Fruit fly (Drosophila melanogaster) whole organism, prepupa: ENCODE results near the gene Irk1.

Experiments
- Blimp-1 ChIP-seq: fragments of 200-800 bp; sonication (Bioruptor generic); optimal IDR thresholded peaks from 3 replicates; lab custom pipeline; 2017; ENCODE audit warnings: missing biosample characterization, missing genetic modification characterization, mild to moderate bottlenecking, moderate library complexity, missing genetic modification reagents
- CG10631 ChIP-seq: fragments of 200-800 bp; sonication (Bioruptor generic); optimal IDR thresholded peaks from 2 replicates; lab custom pipeline; 2016; ENCODE audit warnings: missing biosample characterization, missing genetic modification characterization
- CG10669 ChIP-seq: fragments of 200-800 bp; sonication (Bioruptor generic); optimal IDR thresholded peaks from 3 replicates; lab custom pipeline; 2018; ENCODE audit warnings: missing biosample characterization, mild to moderate bottlenecking, missing genetic modification characterization, moderate library complexity
- CG11762 ChIP-seq: fragments of 200-800 bp; sonication (Bioruptor generic); optimal IDR thresholded peaks from 3 replicates; lab custom pipeline; 2016; ENCODE audit warnings: missing biosample characterization, missing genetic modification characterization; ENCODE audit not compliant: insufficient read depth
- CG15336 ChIP-seq: fragments of 200-800 bp; sonication (Bioruptor generic); IDR thresholded peaks from 2 replicates; pipeline ENCODE4 v1.3.6; 2022; ENCODE audit warnings: missing biosample characterization, missing genetic modification characterization
- CG16779 ChIP-seq: fragments of 200-800 bp; sonication (Bioruptor generic); optimal IDR thresholded peaks from 3 replicates; lab custom pipeline; 2017; ENCODE audit warnings: missing biosample characterization, mild to moderate bottlenecking, missing genetic modification characterization
- CG31627 ChIP-seq: fragments of 200-800 bp; sonication (Bioruptor generic); optimal IDR thresholded peaks from 3 replicates; lab custom pipeline; 2016; ENCODE audit warnings: missing biosample characterization, missing genetic modification characterization
- CG32006 ChIP-seq: fragments of 200-800 bp; sonication (Bioruptor generic); optimal IDR thresholded peaks from 3 replicates; lab custom pipeline; 2017; ENCODE audit warnings: missing biosample characterization, mild to moderate bottlenecking, missing genetic modification characterization
- CG34406 ChIP-seq: fragments of 200-800 bp; sonication (Bioruptor generic); optimal IDR thresholded peaks from 3 replicates; lab custom pipeline; 2016; ENCODE audit warnings: missing biosample characterization, missing genetic modification characterization
- CG3919 ChIP-seq: fragments of 200-800 bp; sonication (Bioruptor generic); optimal IDR thresholded peaks from 3 replicates; lab custom pipeline; 2016; ENCODE audit warnings: missing biosample characterization, missing genetic modification characterization
- CG4318 ChIP-seq: fragments of 200-800 bp; sonication (Bioruptor generic); optimal IDR thresholded peaks from 3 replicates; lab custom pipeline; 2017; ENCODE audit warnings: missing biosample characterization, mild to moderate bottlenecking, missing genetic modification characterization
- CG6163 ChIP-seq: fragments of 200-800 bp; sonication (Bioruptor generic); IDR thresholded peaks from 3 replicates; pipeline ENCODE4 v1.3.6; 2022; ENCODE audit warnings: missing biosample characterization, missing genetic modification characterization
- CG6276 ChIP-seq: fragments of 200-800 bp; sonication (Bioruptor generic); optimal IDR thresholded peaks from 2 replicates; lab custom pipeline; 2017; ENCODE audit warnings: missing biosample characterization, mild to moderate bottlenecking, missing genetic modification characterization
- CG6792 ChIP-seq: fragments of 200-800 bp; sonication (Bioruptor generic); optimal IDR thresholded peaks from 3 replicates; lab custom pipeline; 2016; ENCODE audit warnings: missing biosample characterization, missing genetic modification characterization
- CG6808 ChIP-seq: fragments of 200-800 bp; sonication (Bioruptor generic); optimal IDR thresholded peaks from 3 replicates; lab custom pipeline; 2017; ENCODE audit warnings: missing biosample characterization, missing genetic modification characterization, mild to moderate bottlenecking, moderate library complexity, missing genetic modification reagents
- CG6854 ChIP-seq: fragments of 200-800 bp; sonication (Bioruptor generic); optimal IDR thresholded peaks from 2 replicates; lab custom pipeline; 2017; ENCODE audit warnings: missing biosample characterization, mild to moderate bottlenecking, missing genetic modification characterization
- CG7368 ChIP-seq: fragments of 200-800 bp; sonication (Bioruptor generic); optimal IDR thresholded peaks from 3 replicates; lab custom pipeline; 2016; ENCODE audit warnings: missing biosample characterization, missing genetic modification characterization
- CG8319 ChIP-seq: fragments of 200-800 bp; sonication (Bioruptor generic); optimal IDR thresholded peaks from 3 replicates; lab custom pipeline; 2016; ENCODE audit warnings: missing biosample characterization, missing genetic modification characterization
- CG8632 ChIP-seq: fragments of 200-800 bp; sonication (Bioruptor generic); optimal IDR thresholded peaks from 3 replicates; lab custom pipeline; 2016; ENCODE audit warnings: missing biosample characterization, missing genetic modification characterization
- CG9139 ChIP-seq: fragments of 200-800 bp; sonication (Bioruptor generic); optimal IDR thresholded peaks from 3 replicates; lab custom pipeline; 2017; ENCODE audit warnings: missing biosample characterization, mild to moderate bottlenecking, missing genetic modification characterization
- Eip75B ChIP-seq: fragments of 200-800 bp; sonication (Bioruptor generic); optimal IDR thresholded peaks from 3 replicates; lab custom pipeline; 2016; ENCODE audit warnings: missing biosample characterization, missing genetic modification characterization
- Eip78C ChIP-seq: fragments of 200-800 bp; sonication (Bioruptor generic); peaks from one replicate; lab custom pipeline; 2016; ENCODE audit warnings: missing biosample characterization, missing genetic modification characterization
- Ets21C ChIP-seq: fragments of 200-800 bp; sonication (Bioruptor generic); optimal IDR thresholded peaks from 3 replicates; lab custom pipeline; 2016; ENCODE audit warnings: missing biosample characterization, missing genetic modification characterization
- Ets96B ChIP-seq: fragments of 200-800 bp; optimal IDR thresholded peaks from 2 replicates; lab custom pipeline; 2019; ENCODE audit warnings: missing biosample characterization, mild to moderate bottlenecking, missing genetic modification characterization, moderate library complexity
- Gug ChIP-seq: fragments of 200-800 bp; sonication (Bioruptor generic); IDR thresholded peaks from 2 replicates; pipeline ENCODE4 v1.3.6; 2022; ENCODE audit warnings: missing biosample characterization, missing genetic modification characterization
- Hr38 ChIP-seq: sonication (Bioruptor generic); optimal IDR thresholded peaks from 2 replicates; lab custom pipeline; 2016; ENCODE audit warnings: missing biosample characterization, missing genetic modification characterization
- Hr4 ChIP-seq: fragments of 200-800 bp; sonication (Bioruptor generic); optimal IDR thresholded peaks from 3 replicates; lab custom pipeline; 2016; ENCODE audit warnings: missing biosample characterization, missing genetic modification characterization
- Lpt ChIP-seq: fragments of 200-800 bp; sonication (Bioruptor generic); optimal IDR thresholded peaks from 3 replicates; lab custom pipeline; 2016; ENCODE audit warnings: missing biosample characterization, missing genetic modification characterization
- Met ChIP-seq: fragments of 200-800 bp; sonication (Bioruptor generic); optimal IDR thresholded peaks from 3 replicates; lab custom pipeline; 2016; ENCODE audit warnings: missing biosample characterization, missing genetic modification characterization
- Sox102F ChIP-seq: fragments of 200-800 bp; sonication (Bioruptor generic); optimal IDR thresholded peaks from 2 replicates; lab custom pipeline; 2016; ENCODE audit warnings: missing biosample characterization, mild to moderate bottlenecking, missing genetic modification characterization
- Sox14 ChIP-seq: fragments of 200-800 bp; sonication (Bioruptor generic); optimal IDR thresholded peaks from 3 replicates; lab custom pipeline; 2016; ENCODE audit warnings: missing biosample characterization, missing genetic modification characterization
- Sox15 ChIP-seq: fragments of 200-800 bp; sonication (Bioruptor generic); optimal IDR thresholded peaks from 3 replicates; lab custom pipeline; 2016; ENCODE audit warnings: missing biosample characterization, missing genetic modification characterization
- achi ChIP-seq: fragments of 200-800 bp; sonication (Bioruptor generic); optimal IDR thresholded peaks from 3 replicates; lab custom pipeline; 2016; ENCODE audit warnings: missing biosample characterization, missing genetic modification characterization
- acj6 ChIP-seq: fragments of 200-800 bp; sonication (Bioruptor generic); optimal IDR thresholded peaks from 3 replicates; lab custom pipeline; 2016; ENCODE audit warnings: missing biosample characterization, missing genetic modification characterization
- cyc ChIP-seq: fragments of 200-800 bp; sonication (Bioruptor generic); optimal IDR thresholded peaks from 3 replicates; lab custom pipeline; 2016; ENCODE audit warnings: missing biosample characterization, missing genetic modification characterization
- dac ChIP-seq: fragments of 200-800 bp; sonication (Bioruptor generic); optimal IDR thresholded peaks from 2 replicates; lab custom pipeline; 2017; ENCODE audit warnings: missing biosample characterization, mild to moderate bottlenecking, missing genetic modification characterization
- eg ChIP-seq: fragments of 200-800 bp; sonication (Bioruptor generic); IDR thresholded peaks from 3 replicates; pipeline ENCODE4 v1.3.6; 2022; ENCODE audit warnings: missing biosample characterization, missing genetic modification characterization
- esn ChIP-seq: fragments of 200-800 bp; sonication (Bioruptor generic); optimal IDR thresholded peaks from 2 replicates; lab custom pipeline; 2016; ENCODE audit warnings: missing biosample characterization, mild to moderate bottlenecking, missing genetic modification characterization, moderate library complexity
- fd59A ChIP-seq: fragments of 200-800 bp; sonication (Bioruptor generic); optimal IDR thresholded peaks from 2 replicates; lab custom pipeline; 2017; ENCODE audit warnings: missing biosample characterization, mild to moderate bottlenecking, missing genetic modification characterization, missing genetic modification reagents
- fd85E ChIP-seq: fragments of 200-800 bp; sonication (Bioruptor generic); optimal IDR thresholded peaks from 3 replicates; lab custom pipeline; 2016; ENCODE audit warnings: missing biosample characterization, missing genetic modification characterization
- fkh ChIP-seq: fragments of 200-800 bp; sonication (Bioruptor generic); optimal IDR thresholded peaks from 3 replicates; lab custom pipeline; 2017; ENCODE audit warnings: missing biosample characterization, mild to moderate bottlenecking, missing genetic modification characterization, moderate library complexity
- lz ChIP-seq: fragments of 200-800 bp; sonication (Bioruptor generic); optimal IDR thresholded peaks from 3 replicates; lab custom pipeline; 2016; ENCODE audit warnings: missing biosample characterization, missing genetic modification characterization
- net ChIP-seq: fragments of 200-800 bp; sonication (Bioruptor generic); optimal IDR thresholded peaks from 3 replicates; lab custom pipeline; 2016; ENCODE audit warnings: missing biosample characterization, missing genetic modification characterization
- salr ChIP-seq, 2 experiments: fragments of 200-800 bp; sonication (Bioruptor generic); optimal IDR thresholded peaks; 3 replicates each; lab custom pipeline; 2016 to 2018; ENCODE audit warnings: missing biosample characterization in 2 of 2, missing genetic modification characterization in 2 of 2, mild to moderate bottlenecking in 1 of 2
- ss ChIP-seq, 2 experiments: fragments of 200-800 bp; sonication (Bioruptor generic); optimal IDR thresholded peaks; 2 replicates in 1 of 2; 3 replicates in 1 of 2; lab custom pipeline; 2017 to 2018; ENCODE audit warnings: mild to moderate bottlenecking in 2 of 2, missing biosample characterization in 2 of 2, missing genetic modification characterization in 2 of 2, moderate library complexity in 1 of 2
- svp ChIP-seq: fragments of 200-800 bp; sonication (Bioruptor generic); peaks from one replicate; lab custom pipeline; 2016; ENCODE audit warnings: missing biosample characterization, missing genetic modification characterization
- topi ChIP-seq: fragments of 200-800 bp; sonication (Bioruptor generic); optimal IDR thresholded peaks from 3 replicates; lab custom pipeline; 2016; ENCODE audit warnings: missing biosample characterization, missing genetic modification characterization
- vri ChIP-seq: fragments of 200-800 bp; sonication (Bioruptor generic); optimal IDR thresholded peaks from 3 replicates; lab custom pipeline; 2016; ENCODE audit warnings: missing biosample characterization, mild to moderate bottlenecking, missing genetic modification characterization

The Irk1 gene

dm6 chr3R:23175376-23175775 is 7.3 kb downstream of the Irk1 start (continued):
- peak; percentile 97 for TF ChIP-seq Sox14 (GFP tag; lab: Kevin White, UChicago)
- peak; percentile 96 for TF ChIP-seq cyc (GFP tag; lab: Kevin White, UChicago)
- TF ChIP-seq Ets21C (GFP tag; lab: Kevin White, UChicago): peak; percentile 95
- peak; percentile 85 for TF ChIP-seq Gug (GFP tag; lab: Robert Waterston, UW)
- TF ChIP-seq CG32006 (GFP tag; lab: Kevin White, UChicago): peak; percentile 90
- peak; percentile 95 for TF ChIP-seq CG11762
- peak; percentile 96 for TF ChIP-seq vri
- TF ChIP-seq svp (GFP tag; lab: Kevin White, UChicago): peak; percentile 98
- TF ChIP-seq CG8319: peak; percentile 95
- peak; percentile 74 for TF ChIP-seq CG4318
- TF ChIP-seq Hr4 (GFP tag; lab: Kevin White, UChicago): peak; percentile 97
- peak; percentile 89 for TF ChIP-seq Lpt
- TF ChIP-seq lz: peak; percentile 96
- peak; percentile 92 for TF ChIP-seq CG6854
- TF ChIP-seq CG31627 (GFP tag; lab: Kevin White, UChicago): peak; percentile 98
- TF ChIP-seq CG6792: peak; percentile 97
- peak; percentile 95 for TF ChIP-seq CG7368 (GFP tag; lab: Kevin White, UChicago)
- TF ChIP-seq topi (GFP tag; lab: Kevin White, UChicago): peak; percentile 97
- peak; percentile 93 for TF ChIP-seq CG15336 (GFP tag; lab: Robert Waterston, UW)
- peak; percentile 54 for TF ChIP-seq CG6276 (GFP tag; lab: Kevin White, UChicago)
- TF ChIP-seq CG10669 (GFP tag; lab: Kevin White, UChicago): peak; percentile 95
- peak; percentile 16 for TF ChIP-seq Hr38 (GFP tag; lab: Kevin White, UChicago)

dm6 chr3R:23176445-23177087 is 8.4 kb downstream of the Irk1 start:
- TF ChIP-seq CG11762: no peak
- TF ChIP-seq net (GFP tag; lab: Kevin White, UChicago): peak; percentile 62
- peak; percentile 9 for TF ChIP-seq topi (GFP tag; lab: Kevin White, UChicago)
- TF ChIP-seq Blimp-1 (GFP tag; lab: Kevin White, UChicago): no peak
- peak; percentile 23 for TF ChIP-seq CG3919 (GFP tag; lab: Kevin White, UChicago)
- TF ChIP-seq CG16779 (tag; lab: Kevin White, UChicago): no peak
- TF ChIP-seq fd85E (GFP tag; lab: Kevin White, UChicago): peak; percentile 16
- TF ChIP-seq eg (GFP tag; lab: Robert Waterston, UW): 0 out of 3 replicates have a peak, but pooled peaks have one; percentile 34
- peak; percentile 21 for TF ChIP-seq CG8632 (GFP tag; lab: Kevin White, UChicago)
- TF ChIP-seq CG6792: peak; percentile 32
- TF ChIP-seq ss (GFP tag; optimal IDR thresholded peaks at IDR 0.05; lab: Kevin White, UChicago): peak in 1 of 2 experiments; percentile 44
- no peak for TF ChIP-seq Sox15 (GFP tag; lab: Kevin White, UChicago)
- TF ChIP-seq svp (GFP tag; lab: Kevin White, UChicago): no peak
- no peak for TF ChIP-seq Ets96B
- no peak for TF ChIP-seq CG31627 (GFP tag; lab: Kevin White, UChicago)
- TF ChIP-seq Gug (GFP tag; lab: Robert Waterston, UW): no peak
- TF ChIP-seq salr (GFP tag; optimal IDR thresholded peaks at IDR 0.05; lab: Kevin White, UChicago): no peak
- TF ChIP-seq Eip75B (GFP tag; lab: Kevin White, UChicago): peak; percentile 17
- peak; percentile 95 for TF ChIP-seq fkh (GFP tag; lab: Kevin White, UChicago)
- TF ChIP-seq vri: peak; percentile 24
- TF ChIP-seq esn (GFP tag; lab: Kevin White, UChicago): peak; percentile 31
- peak; percentile 34 for TF ChIP-seq CG6854
- peak; percentile 29 for TF ChIP-seq Met
- no peak for TF ChIP-seq dac
- peak; percentile 86 for TF ChIP-seq Eip78C (GFP tag; lab: Kevin White, UChicago)
- peak; percentile 60 for TF ChIP-seq Sox102F (GFP tag; lab: Kevin White, UChicago)
- TF ChIP-seq CG15336 (GFP tag; lab: Robert Waterston, UW): no peak
- TF ChIP-seq CG6163 (GFP tag; lab: Robert Waterston, UW): peak; percentile 54; the same call in 2 of the 3 replicates
- peak; percentile 20 for TF ChIP-seq acj6 (GFP tag; lab: Kevin White, UChicago)
- TF ChIP-seq fd59A (GFP tag; lab: Kevin White, UChicago): peak; percentile 4
- TF ChIP-seq achi (GFP tag; lab: Kevin White, UChicago): peak; percentile 8
- peak; percentile 23 for TF ChIP-seq CG6808 (GFP tag; lab: Kevin White, UChicago)
- TF ChIP-seq CG8319: no peak
- peak; percentile 19 for TF ChIP-seq CG34406 (GFP tag; lab: Kevin White, UChicago)
- TF ChIP-seq Hr4 (GFP tag; lab: Kevin White, UChicago): no peak
- peak; percentile 10 for TF ChIP-seq CG9139 (GFP tag; lab: Kevin White, UChicago)
- TF ChIP-seq Hr38 (GFP tag; lab: Kevin White, UChicago): no peak
- TF ChIP-seq CG32006 (GFP tag; lab: Kevin White, UChicago): no peak
- peak; percentile 22 for TF ChIP-seq CG10631 (GFP tag; lab: Kevin White, UChicago)
